Fruit fly (Drosophila melanogaster): Measurements from ENCODE around the gene Nha2.

The Nha2 gene

dm6 chr3R:23046529-23046943 lies 48.2 kb upstream of the Nha2 start (continued):
- TF ChIP-seq Pdp1 (GFP tag; optimal IDR thresholded peaks at IDR 0.05), result peak in 1 of 2 experiments; percentile 43
- TF ChIP-seq Sox102F (GFP tag; optimal IDR thresholded peaks at IDR 0.05), result peak; percentile 51
- no peak for TF ChIP-seq MBD-R2 (GFP tag; IDR thresholded peaks at IDR 0.05)
- peak; percentile 95 for TF ChIP-seq sd (tag; optimal IDR thresholded peaks at IDR 0.05)
- TF ChIP-seq fd96Cb (tag; optimal IDR thresholded peaks at IDR 0.05), result no peak
- TF ChIP-seq CG17612 (GFP tag; IDR thresholded peaks at IDR 0.05), result peak; percentile 24; the same call in 1 of the 2 replicates
- 0 out of 2 replicates have a peak, but pooled peaks have one; percentile 20 for TF ChIP-seq CG16779 (GFP tag; IDR thresholded peaks at IDR 0.05)
- no peak for TF ChIP-seq fru (optimal IDR thresholded peaks at IDR 0.05)
- peak; percentile 11 for TF ChIP-seq HHEX (GFP tag; optimal IDR thresholded peaks at IDR 0.05)
- peak; percentile 20 for TF ChIP-seq Dek (tag; optimal IDR thresholded peaks at IDR 0.05)
- TF ChIP-seq C15 (GFP tag; IDR thresholded peaks at IDR 0.05), result 0 out of 3 replicates have a peak, but pooled peaks have one; percentile 23
- no peak for TF ChIP-seq CG6683 (GFP tag; optimal IDR thresholded peaks at IDR 0.05)
- TF ChIP-seq abd-A (tag; optimal IDR thresholded peaks at IDR 0.05), result peak; percentile 60
- TF ChIP-seq bsh (GFP tag; optimal IDR thresholded peaks at IDR 0.05), result peak in 1 of 2 experiments; percentile 41
- TF ChIP-seq Hmx (GFP tag; optimal IDR thresholded peaks at IDR 0.05), result no peak
- no peak for TF ChIP-seq jigr1 (GFP tag; IDR thresholded peaks at IDR 0.05)
- TF ChIP-seq CG9817 (tag; optimal IDR thresholded peaks at IDR 0.05), result peak; percentile 43
- TF ChIP-seq CG4360 (GFP tag; IDR thresholded peaks at IDR 0.05), result no peak
- TF ChIP-seq Nf-YA (GFP tag; IDR thresholded peaks at IDR 0.05), result no peak
- peak; percentile 40 for TF ChIP-seq CoRest (tag; optimal IDR thresholded peaks at IDR 0.05)
- TF ChIP-seq Myb (GFP tag; optimal IDR thresholded peaks at IDR 0.05), result peak; percentile 50
- peak; percentile 63 for TF ChIP-seq Atf6 (GFP tag; IDR thresholded peaks at IDR 0.05)
- no peak for TF ChIP-seq CG8089 (GFP tag; optimal IDR thresholded peaks at IDR 0.05)
- no peak for TF ChIP-seq org-1 (GFP tag; optimal IDR thresholded peaks at IDR 0.05)
- TF ChIP-seq salm (tag; optimal IDR thresholded peaks at IDR 0.05), result no peak
- no peak for TF ChIP-seq CG9727 (GFP tag; optimal IDR thresholded peaks at IDR 0.05)
- TF ChIP-seq CG10366 (GFP tag; IDR thresholded peaks at IDR 0.05), result peak; percentile 61
- no peak for TF ChIP-seq GATAe (GFP tag; conservative IDR thresholded peaks at IDR 0.05)
- no peak for TF ChIP-seq Gsc (GFP tag; IDR thresholded peaks at IDR 0.05)
- TF ChIP-seq CG14710 (tag; optimal IDR thresholded peaks at IDR 0.05), result no peak
- no peak for TF ChIP-seq pnt (GFP tag; optimal IDR thresholded peaks at IDR 0.05)
- TF ChIP-seq CG2120 (GFP tag; optimal IDR thresholded peaks at IDR 0.05), result peak; percentile 83
- TF ChIP-seq CG3995 (GFP tag; optimal IDR thresholded peaks at IDR 0.05), result no peak
- TF ChIP-seq Taf1 (GFP tag; IDR thresholded peaks at IDR 0.05), result no peak
- no peak for TF ChIP-seq CG8765 (GFP tag; IDR thresholded peaks at IDR 0.05)
- 0 out of 2 replicates have a peak, but pooled peaks have one; percentile 24 for TF ChIP-seq CG5953 (GFP tag; IDR thresholded peaks at IDR 0.05)
- 0 out of 2 replicates have a peak, but pooled peaks have one; percentile 36 for TF ChIP-seq CG17328 (GFP tag; IDR thresholded peaks at IDR 0.05)
- TF ChIP-seq bigmax (GFP tag; optimal IDR thresholded peaks at IDR 0.05), result no peak
- no peak for TF ChIP-seq Hr78 (GFP tag; optimal IDR thresholded peaks at IDR 0.05)
- peak; percentile 4 for TF ChIP-seq CG13296 (GFP tag; optimal IDR thresholded peaks at IDR 0.05)
- peak; percentile 82 for TF ChIP-seq slbo (GFP tag; IDR thresholded peaks at IDR 0.05)
- TF ChIP-seq Ssrp (tag; optimal IDR thresholded peaks at IDR 0.05), result peak; percentile 5
- peak; percentile 38 for TF ChIP-seq Xbp1 (GFP tag; optimal IDR thresholded peaks at IDR 0.05)
- peak; percentile 10 for TF ChIP-seq tx (GFP tag; optimal IDR thresholded peaks at IDR 0.05)
- TF ChIP-seq Ets97D (GFP tag; optimal IDR thresholded peaks at IDR 0.05), result no peak
- TF ChIP-seq H15 (GFP tag; IDR thresholded peaks at IDR 0.05), result 0 out of 3 replicates have a peak, but pooled peaks have one; percentile 26
- TF ChIP-seq slou (GFP tag; optimal IDR thresholded peaks at IDR 0.05), result no peak
- no peak for TF ChIP-seq CG17912 (GFP tag; optimal IDR thresholded peaks at IDR 0.05)
- peak; percentile 60 for TF ChIP-seq Ptx1 (GFP tag; IDR thresholded peaks at IDR 0.05)
- TF ChIP-seq CG10462 (GFP tag; optimal IDR thresholded peaks at IDR 0.05), result no peak
- no peak for TF ChIP-seq sens-2 (GFP tag; IDR thresholded peaks at IDR 0.05)
- TF ChIP-seq CG13624 (GFP tag; optimal IDR thresholded peaks at IDR 0.05), result peak; percentile 35

Measured in whole organism, embryonic.